Worm (Caenorhabditis elegans): ENCODE results near the gene fipr-3.

fipr-3 gene

ce11 chrX:14466532-14466931, 43.3 kb downstream of the fipr-3 start, which contains the start of gene M163.21:
M163.21 (plus strand) TSS chrX:14466832.
- TF ChIP-seq ceh-16 (tag; optimal IDR thresholded peaks at IDR 0.05) (no peak), snpc-4 (tag; optimal IDR thresholded peaks at IDR 0.05) (no peak), mdl-1 (tag; optimal IDR thresholded peaks at IDR 0.05) (no peak), elt-1 (tag; optimal IDR thresholded peaks at IDR 0.05) (no peak), nhr-12 (tag; optimal IDR thresholded peaks at IDR 0.05) (no peak), nhr-25 (tag; optimal IDR thresholded peaks at IDR 0.05) (no peak), Y55F3AM.14 (GFP tag; optimal IDR thresholded peaks at IDR 0.05) (no peak), ama-1 (optimal IDR thresholded peaks at IDR 0.05) (no peak), nhr-11 (tag; optimal IDR thresholded peaks at IDR 0.05) (no peak), blmp-1 (tag; optimal IDR thresholded peaks at IDR 0.05; ENCODE audit: insufficient read depth) (no peak), sma-9 (GFP tag; optimal IDR thresholded peaks at IDR 0.05) (no peak), sma-9 (tag; optimal IDR thresholded peaks at IDR 0.05) (no peak), ztf-1 (GFP tag; conservative IDR thresholded peaks at IDR 0.05) (no peak), elt-3 (tag; optimal IDR thresholded peaks at IDR 0.05) (no peak), zag-1 (tag; optimal IDR thresholded peaks at IDR 0.05) (no peak), F13H6.1 (tag; optimal IDR thresholded peaks at IDR 0.05) (no peak), unc-55 (GFP tag; optimal IDR thresholded peaks at IDR 0.05) (no peak), unc-62 (GFP tag; optimal IDR thresholded peaks at IDR 0.05) (no peak)

DNA sequence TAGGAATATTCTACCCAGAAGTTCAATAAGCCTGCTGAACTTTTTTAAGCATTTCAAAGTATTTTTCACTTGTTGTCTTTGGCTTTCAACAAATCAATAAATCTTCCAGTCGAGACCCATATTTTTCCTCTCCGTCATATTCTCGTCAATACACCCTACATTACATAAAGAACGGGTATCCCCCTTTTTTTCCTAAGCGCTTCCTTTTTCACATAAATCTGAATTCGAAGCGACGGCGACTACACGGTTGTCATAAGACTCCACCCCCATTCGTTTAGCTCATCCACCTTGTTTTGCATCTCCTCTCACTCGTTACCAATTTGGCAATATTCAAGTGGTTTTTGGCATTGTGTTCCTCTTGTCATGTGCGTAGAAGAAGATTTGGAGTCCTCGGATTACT, 46.1 kb downstream of the fipr-3 start, which contains the start of gene M163.9:
TSS of gene M163.9 (plus strand) at position 301 of the 400 bp plus-strand sequence.
- TF ChIP-seq ZK546.5 (tag; optimal IDR thresholded peaks at IDR 0.05) = no peak
- no peak for TF ChIP-seq peb-1 (tag; optimal IDR thresholded peaks at IDR 0.05)
- TF ChIP-seq lin-11 (tag; optimal IDR thresholded peaks at IDR 0.05) = no peak
- no peak for TF ChIP-seq unc-55 (GFP tag; optimal IDR thresholded peaks at IDR 0.05)
- TF ChIP-seq snpc-4 (tag; optimal IDR thresholded peaks at IDR 0.05) = no peak
- no peak for TF ChIP-seq unc-62 (GFP tag; optimal IDR thresholded peaks at IDR 0.05)
- no peak for TF ChIP-seq alr-1 (tag; optimal IDR thresholded peaks at IDR 0.05)
- no peak for TF ChIP-seq nhr-25 (tag; optimal IDR thresholded peaks at IDR 0.05)
- no peak for TF ChIP-seq ztf-4 (tag; optimal IDR thresholded peaks at IDR 0.05)
- TF ChIP-seq blmp-1 (tag; optimal IDR thresholded peaks at IDR 0.05; ENCODE audit: insufficient read depth) = no peak
- TF ChIP-seq F13H6.1 (tag; optimal IDR thresholded peaks at IDR 0.05) = no peak

DNA sequence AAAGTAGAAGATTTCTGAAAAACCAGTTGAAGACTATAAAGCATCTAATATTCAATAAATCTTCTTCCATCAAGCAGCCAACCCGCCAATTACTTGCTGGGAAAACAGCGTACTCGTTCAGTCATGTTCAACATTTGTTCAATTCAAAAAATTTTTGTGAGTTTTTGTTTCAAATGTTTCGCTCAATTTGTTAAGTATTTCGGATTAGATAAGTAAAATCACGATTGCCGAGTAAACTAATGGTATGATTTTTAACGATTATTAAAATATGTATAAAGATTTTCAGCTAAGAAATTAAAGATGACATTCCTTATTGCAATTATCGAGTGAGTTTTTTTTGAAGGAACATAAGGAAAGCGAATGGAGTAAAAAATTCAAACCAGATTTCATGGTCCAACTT, 47.5 kb downstream of the fipr-3 start, which contains the start of gene M163.10:
TSS of gene M163.10 (plus strand) at position 301 of the 400 bp plus-strand sequence.
- TF ChIP-seq blmp-1 (tag; optimal IDR thresholded peaks at IDR 0.05; ENCODE audit: insufficient read depth) = no peak
- TF ChIP-seq unc-62 (GFP tag; optimal IDR thresholded peaks at IDR 0.05) = no peak
- TF ChIP-seq nhr-6 (tag; optimal IDR thresholded peaks at IDR 0.05) = no peak
- no peak for TF ChIP-seq sem-4 (tag; optimal IDR thresholded peaks at IDR 0.05)
- no peak for TF ChIP-seq nhr-21 (tag; optimal IDR thresholded peaks at IDR 0.05)
